Fruit fly (Drosophila melanogaster) whole organism, embryonic: Measurements from ENCODE around the gene SREBP.
A peak's percentile ranks its signal among the peaks of the same experiment; 100 is the strongest.

Source experiments
- Atf-2 ChIP-seq: fragments of 200-800 bp; sonication (Bioruptor generic); optimal IDR thresholded peaks from 2 replicates; lab custom pipeline; 2016; ENCODE audit warnings: missing biosample characterization, missing genetic modification characterization
- Bteb2 ChIP-seq: fragments of 200-800 bp; sonication (Bioruptor generic); optimal IDR thresholded peaks from 2 replicates; lab custom pipeline; 2016; ENCODE audit warnings: missing biosample characterization, missing genetic modification characterization
- CG11723 ChIP-seq: fragments of 200-800 bp; sonication (Bioruptor generic); optimal IDR thresholded peaks from 2 replicates; lab custom pipeline; 2017; ENCODE audit warnings: missing biosample characterization, mild to moderate bottlenecking, missing genetic modification characterization
- CG15269 ChIP-seq: fragments of 200-800 bp; sonication (Bioruptor generic); optimal IDR thresholded peaks from 2 replicates; lab custom pipeline; 2018; ENCODE audit warnings: missing biosample characterization, mild to moderate bottlenecking, missing genetic modification characterization, moderate library complexity
- CG15479 ChIP-seq: fragments of 200-800 bp; sonication (Bioruptor generic); optimal IDR thresholded peaks from 3 replicates; lab custom pipeline; 2019; ENCODE audit warnings: missing biosample characterization, mild to moderate bottlenecking, missing genetic modification characterization, moderate library complexity
- CG1647 ChIP-seq: fragments of 200-800 bp; sonication (Bioruptor generic); optimal IDR thresholded peaks from 3 replicates; lab custom pipeline; 2016; ENCODE audit warnings: missing biosample characterization, missing genetic modification characterization
- CG17385 ChIP-seq: fragments of 200-800 bp; sonication (Bioruptor generic); optimal IDR thresholded peaks from 3 replicates; lab custom pipeline; 2018; ENCODE audit warnings: missing biosample characterization, mild to moderate bottlenecking, missing genetic modification characterization
- CG17829 ChIP-seq: fragments of 200-800 bp; optimal IDR thresholded peaks from 2 replicates; lab custom pipeline; 2019; ENCODE audit warnings: missing biosample characterization, mild to moderate bottlenecking, missing genetic modification characterization, moderate library complexity
- CG18262 ChIP-seq: fragments of 200-800 bp; optimal IDR thresholded peaks from 3 replicates; lab custom pipeline; 2019; ENCODE audit warnings: missing biosample characterization, mild to moderate bottlenecking, missing genetic modification characterization, moderate library complexity
- CG18599 ChIP-seq: fragments of 200-800 bp; sonication (Bioruptor generic); optimal IDR thresholded peaks from 3 replicates; lab custom pipeline; 2017; ENCODE audit warnings: missing biosample characterization, missing genetic modification characterization, mild to moderate bottlenecking, moderate library complexity, missing genetic modification reagents
- CG18619 ChIP-seq: fragments of 200-800 bp; sonication (Bioruptor generic); optimal IDR thresholded peaks from 3 replicates; lab custom pipeline; 2017; ENCODE audit warnings: missing biosample characterization, mild to moderate bottlenecking, missing genetic modification characterization
- CG2202 ChIP-seq: fragments of 200-800 bp; sonication (Bioruptor generic); optimal IDR thresholded peaks from 2 replicates; lab custom pipeline; 2018; ENCODE audit warnings: missing biosample characterization, mild to moderate bottlenecking, missing genetic modification characterization
- CG2889 ChIP-seq: fragments of 200-800 bp; sonication (Bioruptor generic); IDR thresholded peaks from 3 replicates; pipeline ENCODE4 v1.3.6; 2022; ENCODE audit warnings: missing biosample characterization, missing genetic modification characterization
- CG3065 ChIP-seq: fragments of 200-800 bp; sonication (Bioruptor generic); optimal IDR thresholded peaks from 2 replicates; lab custom pipeline; 2016; ENCODE audit warnings: missing biosample characterization, missing genetic modification characterization
- CG3281 ChIP-seq: fragments of 200-800 bp; sonication (Bioruptor generic); optimal IDR thresholded peaks from 3 replicates; lab custom pipeline; 2017; ENCODE audit warnings: missing biosample characterization, mild to moderate bottlenecking, missing genetic modification characterization
- CG33213 ChIP-seq: fragments of 200-800 bp; sonication (Bioruptor generic); optimal IDR thresholded peaks from 3 replicates; lab custom pipeline; 2016; ENCODE audit warnings: missing biosample characterization, missing genetic modification characterization
- CG3838 ChIP-seq: fragments of 200-800 bp; sonication (Bioruptor generic); optimal IDR thresholded peaks from 3 replicates; lab custom pipeline; 2016; ENCODE audit warnings: missing biosample characterization, missing genetic modification characterization
- CG3995 ChIP-seq: fragments of 200-800 bp; sonication (Bioruptor generic); optimal IDR thresholded peaks from 3 replicates; lab custom pipeline; 2016; ENCODE audit warnings: missing biosample characterization, missing genetic modification characterization
- CG5180 ChIP-seq: fragments of 200-800 bp; sonication (Bioruptor generic); optimal IDR thresholded peaks from 3 replicates; lab custom pipeline; 2017; ENCODE audit warnings: missing biosample characterization, missing genetic modification characterization, mild to moderate bottlenecking, moderate library complexity, missing genetic modification reagents
- CG5245 ChIP-seq: fragments of 200-800 bp; sonication (Bioruptor generic); optimal IDR thresholded peaks from 3 replicates; lab custom pipeline; 2016; ENCODE audit warnings: missing biosample characterization, missing genetic modification characterization
- CG6683 ChIP-seq: fragments of 200-800 bp; sonication (Bioruptor generic); optimal IDR thresholded peaks from 2 replicates; lab custom pipeline; 2017; ENCODE audit warnings: missing biosample characterization, mild to moderate bottlenecking, missing genetic modification characterization, missing genetic modification reagents
- CG6791 ChIP-seq: fragments of 200-800 bp; sonication (Bioruptor generic); IDR thresholded peaks from 3 replicates; pipeline ENCODE4 v1.3.6; 2022; ENCODE audit warnings: missing biosample characterization, missing genetic modification characterization; ENCODE audit not compliant: partially characterized antibody
- CG7963 ChIP-seq: fragments of 200-800 bp; sonication (Bioruptor generic); IDR thresholded peaks from 3 replicates; pipeline ENCODE4 v1.3.6; 2022; ENCODE audit warnings: missing biosample characterization, missing genetic modification characterization; ENCODE audit not compliant: partially characterized antibody
- CG9932 ChIP-seq: fragments of 200-800 bp; sonication (Bioruptor generic); IDR thresholded peaks from 2 replicates; pipeline ENCODE4 v1.3.6; 2022; ENCODE audit warnings: missing biosample characterization, missing genetic modification characterization
- Deaf1 ChIP-seq: fragments of 200-800 bp; optimal IDR thresholded peaks from 3 replicates; lab custom pipeline; 2019; ENCODE audit warnings: missing biosample characterization, mild to moderate bottlenecking, missing genetic modification characterization, moderate library complexity
- Dip2 ChIP-seq: fragments of 200-800 bp; sonication (Bioruptor generic); IDR thresholded peaks from 2 replicates; pipeline ENCODE4 v1.3.6; 2022; ENCODE audit warnings: missing biosample characterization, missing genetic modification characterization
- HHEX ChIP-seq: fragments of 200-800 bp; sonication (Bioruptor generic); optimal IDR thresholded peaks from 3 replicates; lab custom pipeline; 2017; ENCODE audit warnings: missing biosample characterization, mild to moderate bottlenecking, missing genetic modification characterization, missing genetic modification reagents
- Ravus ChIP-seq: fragments of 200-800 bp; sonication (Bioruptor generic); IDR thresholded peaks from 2 replicates; pipeline ENCODE4 v1.3.6; 2022; ENCODE audit warnings: missing biosample characterization, missing genetic modification characterization
- Rfx ChIP-seq: fragments of 200-800 bp; sonication (Bioruptor generic); IDR thresholded peaks from 2 replicates; pipeline ENCODE4 v1.3.6; 2022; ENCODE audit warnings: missing biosample characterization, missing genetic modification characterization
- Sox100B ChIP-seq: fragments of 200-800 bp; sonication (Bioruptor generic); optimal IDR thresholded peaks from 3 replicates; lab custom pipeline; 2018; ENCODE audit warnings: missing biosample characterization, mild to moderate bottlenecking, missing genetic modification characterization
- Sox102F ChIP-seq: fragments of 200-800 bp; sonication (Bioruptor generic); optimal IDR thresholded peaks from 2 replicates; lab custom pipeline; 2018; ENCODE audit warnings: missing biosample characterization, mild to moderate bottlenecking, missing genetic modification characterization, moderate library complexity
- Spps ChIP-seq: fragments of 200-800 bp; sonication (Bioruptor generic); optimal IDR thresholded peaks from 2 replicates; lab custom pipeline; 2018; ENCODE audit warnings: missing biosample characterization, mild to moderate bottlenecking, missing genetic modification characterization
- Ssrp ChIP-seq: fragments of 200-800 bp; sonication (Bioruptor generic); optimal IDR thresholded peaks from 2 replicates; lab custom pipeline; 2018; ENCODE audit warnings: missing biosample characterization, mild to moderate bottlenecking, missing genetic modification characterization, moderate library complexity
- YL-1 ChIP-seq: fragments of 200-800 bp; sonication (Bioruptor generic); optimal IDR thresholded peaks from 3 replicates; lab custom pipeline; 2017; ENCODE audit warnings: missing biosample characterization, mild to moderate bottlenecking, missing genetic modification characterization
- cad ChIP-seq: fragments of >200 bp; optimal IDR thresholded peaks from 2 replicates; lab custom pipeline; 2017; ENCODE audit warnings: missing biosample characterization, missing genetic modification characterization
- fu2 ChIP-seq: fragments of 200-800 bp; sonication (Bioruptor generic); optimal IDR thresholded peaks from 2 replicates; lab custom pipeline; 2016; ENCODE audit warnings: missing biosample characterization, missing genetic modification characterization
- gce ChIP-seq: fragments of 200-800 bp; sonication (Bioruptor generic); IDR thresholded peaks from 3 replicates; pipeline ENCODE4 v1.3.6; 2022; ENCODE audit warnings: missing biosample characterization, missing genetic modification characterization
- gro ChIP-seq: fragments of 200-800 bp; sonication (Bioruptor generic); optimal IDR thresholded peaks from 2 replicates; lab custom pipeline; 2016; ENCODE audit warnings: missing biosample characterization, missing genetic modification characterization
- gsb-n ChIP-seq: fragments of 200-800 bp; sonication (Bioruptor generic); optimal IDR thresholded peaks from 3 replicates; lab custom pipeline; 2018; ENCODE audit warnings: missing biosample characterization, mild to moderate bottlenecking, missing genetic modification characterization
- insv ChIP-seq, 2 experiments: fragments of 200-800 bp; sonication (Bioruptor generic); optimal IDR thresholded peaks; 3 replicates each; lab custom pipeline; 2016 to 2018; ENCODE audit warnings: missing biosample characterization in 2 of 2, missing genetic modification characterization in 2 of 2
- lov ChIP-seq, 2 experiments: fragments of 200-800 bp in 1 of 2; fragments of >200 bp in 1 of 2; sonication (Bioruptor generic) in 1 of 2; IDR thresholded peaks in 1 of 2; optimal IDR thresholded peaks in 1 of 2; 2 replicates in 1 of 2; 3 replicates in 1 of 2; pipeline versions ENCODE4 v1.3.6 to Lab custom; 2017 to 2022; ENCODE audit warnings: missing biosample characterization in 1 of 2, missing genetic modification characterization in 1 of 2
- pho ChIP-seq: fragments of 200-800 bp; sonication (Bioruptor generic); optimal IDR thresholded peaks from 2 replicates; lab custom pipeline; 2016; ENCODE audit warnings: missing biosample characterization, missing genetic modification characterization
- pita ChIP-seq: fragments of 200-800 bp; sonication (Bioruptor generic); optimal IDR thresholded peaks from 2 replicates; lab custom pipeline; 2017; ENCODE audit warnings: missing biosample characterization, mild to moderate bottlenecking, missing genetic modification characterization
- psq ChIP-seq: fragments of 200-800 bp; sonication (Bioruptor generic); optimal IDR thresholded peaks from 2 replicates; lab custom pipeline; 2017; ENCODE audit warnings: missing biosample characterization, missing genetic modification characterization
- shn ChIP-seq: fragments of 200-800 bp; sonication (Bioruptor generic); optimal IDR thresholded peaks from 3 replicates; lab custom pipeline; 2016; ENCODE audit warnings: missing biosample characterization, missing genetic modification characterization
- tap ChIP-seq: fragments of 200-800 bp; optimal IDR thresholded peaks from 3 replicates; lab custom pipeline; 2019; ENCODE audit warnings: missing biosample characterization, mild to moderate bottlenecking, missing genetic modification characterization, moderate library complexity
- vfl ChIP-seq: fragments of 200-800 bp; sonication (Bioruptor generic); optimal IDR thresholded peaks from 2 replicates; lab custom pipeline; 2016; ENCODE audit warnings: missing biosample characterization, missing genetic modification characterization
- wor ChIP-seq: fragments of 200-800 bp; sonication (Bioruptor generic); IDR thresholded peaks from 2 replicates; pipeline ENCODE4 v1.3.6; 2022; ENCODE audit warnings: missing biosample characterization, missing genetic modification characterization
- zen ChIP-seq: fragments of 200-800 bp; sonication (Bioruptor generic); optimal IDR thresholded peaks from 3 replicates; lab custom pipeline; 2018; ENCODE audit warnings: missing biosample characterization, mild to moderate bottlenecking, missing genetic modification characterization, moderate library complexity

SREBP gene

DNA sequence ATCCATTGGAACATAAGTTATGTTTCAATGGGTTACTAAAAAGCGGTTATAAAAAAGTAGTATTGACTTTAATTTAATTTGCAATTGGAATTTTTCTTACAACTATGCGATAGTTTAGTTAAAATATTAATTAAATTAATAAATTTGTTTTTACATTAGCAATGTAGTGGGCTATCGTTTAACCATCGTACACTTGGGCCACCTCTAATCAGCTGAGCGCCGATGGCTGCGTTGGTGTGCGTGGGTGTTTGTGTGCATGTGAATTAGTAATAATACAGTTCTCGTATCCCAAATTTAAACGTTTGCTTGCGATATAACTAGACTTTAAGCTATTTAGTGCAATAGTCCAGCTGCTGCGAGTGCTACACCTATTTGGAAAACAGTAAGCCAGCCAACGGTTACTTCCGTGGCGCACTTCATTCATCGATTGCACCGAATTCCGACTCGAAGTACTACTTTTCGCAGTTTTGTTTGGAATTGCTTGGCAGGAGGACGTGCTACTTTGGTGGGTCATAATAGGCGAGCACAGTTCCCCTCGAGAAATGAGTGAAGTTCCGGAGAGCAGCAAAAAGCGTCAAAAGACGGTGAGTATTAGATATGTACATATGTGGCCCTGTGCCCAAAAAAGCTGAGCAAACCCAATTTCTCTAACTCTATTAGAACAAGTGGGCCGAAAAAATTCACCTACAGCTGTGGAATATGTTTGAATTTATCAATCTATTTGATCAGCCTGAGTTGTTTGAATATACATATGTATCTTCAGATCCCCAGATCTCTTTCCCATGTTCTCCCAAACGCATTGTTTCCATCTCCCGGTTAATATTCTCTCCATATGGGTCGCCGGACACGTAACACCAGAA, 51.5 kb downstream of the SREBP start, which contains the start of gene Papss (continued):
- TF ChIP-seq Deaf1 (tag; lab: Kevin White, UChicago), result no peak
- no peak for TF ChIP-seq lov (optimal IDR thresholded peaks at IDR 0.05; lab: Kevin White, UChicago)
- TF ChIP-seq lov (GFP tag; IDR thresholded peaks at IDR 0.05; lab: Robert Waterston, UW), result no peak
- TF ChIP-seq CG3995 (GFP tag; lab: Kevin White, UChicago), result no peak
- TF ChIP-seq Ravus (GFP tag; lab: Robert Waterston, UW), result no peak
- TF ChIP-seq Atf-2 (GFP tag; lab: Kevin White, UChicago), result no peak
- TF ChIP-seq Sox102F, result no peak
- TF ChIP-seq CG17829, result peak; percentile 47
- TF ChIP-seq CG18599 (GFP tag; lab: Kevin White, UChicago), result peak; percentile 87
- peak; percentile 70 for TF ChIP-seq CG9932 (GFP tag; lab: Robert Waterston, UW)
- TF ChIP-seq gce, result no peak
- no peak for TF ChIP-seq YL-1 (GFP tag; lab: Kevin White, UChicago)
- TF ChIP-seq CG1647 (GFP tag; lab: Kevin White, UChicago), result no peak
- peak; percentile 71; the same call in 2 of the 3 replicates for TF ChIP-seq CG7963 (GFP tag; lab: Robert Waterston, UW)
- no peak for TF ChIP-seq Sox100B (GFP tag; lab: Kevin White, UChicago)
- TF ChIP-seq CG3065, result no peak
- TF ChIP-seq CG15269 (tag; lab: Kevin White, UChicago), result no peak
- no peak for TF ChIP-seq CG15479 (GFP tag; lab: Kevin White, UChicago)
- TF ChIP-seq CG3281 (GFP tag; lab: Kevin White, UChicago), result peak; percentile 53
- peak; percentile 68 for TF ChIP-seq Rfx (GFP tag; lab: Robert Waterston, UW)
- no peak for TF ChIP-seq Dip2 (GFP tag; lab: Robert Waterston, UW)
- no peak for TF ChIP-seq gro
- no peak for TF ChIP-seq vfl (GFP tag; lab: Kevin White, UChicago)
- no peak for TF ChIP-seq Ssrp (tag; lab: Kevin White, UChicago)
- no peak for TF ChIP-seq cad (GFP tag; lab: Kevin White, UChicago)
- no peak for TF ChIP-seq tap (tag; lab: Kevin White, UChicago)
- peak; percentile 13 for TF ChIP-seq CG2202 (tag; lab: Kevin White, UChicago)
- peak; percentile 11 for TF ChIP-seq pho (GFP tag; lab: Kevin White, UChicago)
- TF ChIP-seq CG3838, result no peak
- no peak for TF ChIP-seq CG11723 (GFP tag; lab: Kevin White, UChicago)
- peak; percentile 82 for TF ChIP-seq CG6791
- no peak for TF ChIP-seq CG5180 (GFP tag; lab: Kevin White, UChicago)
- TF ChIP-seq fu2 (GFP tag; lab: Kevin White, UChicago), result no peak
- no peak for TF ChIP-seq insv (GFP tag; optimal IDR thresholded peaks at IDR 0.05; lab: Kevin White, UChicago)
- no peak for TF ChIP-seq gsb-n
- TF ChIP-seq CG33213 (GFP tag; lab: Kevin White, UChicago), result peak; percentile 14
- TF ChIP-seq Bteb2, result no peak
- peak; percentile 38 for TF ChIP-seq CG6683 (GFP tag; lab: Kevin White, UChicago)
- no peak for TF ChIP-seq pita
- no peak for TF ChIP-seq wor
- TF ChIP-seq CG17385, result no peak
- TF ChIP-seq psq (GFP tag; lab: Kevin White, UChicago), result no peak
- peak; percentile 41 for TF ChIP-seq zen (tag; lab: Kevin White, UChicago)
- no peak for TF ChIP-seq CG18619
- TF ChIP-seq CG2889 (GFP tag; lab: Robert Waterston, UW), result no peak
- TF ChIP-seq shn, result no peak
- no peak for TF ChIP-seq CG18262 (tag; lab: Kevin White, UChicago)
- peak; percentile 43 for TF ChIP-seq HHEX (GFP tag; lab: Kevin White, UChicago)
- no peak for TF ChIP-seq Spps (tag; lab: Kevin White, UChicago)
- TF ChIP-seq CG5245 (GFP tag; lab: Kevin White, UChicago), result no peak
